Fruit fly (Drosophila melanogaster) whole organism, adult: ENCODE data around the gene Ugt302K1.

Experiments used
- CG5204 ChIP-seq: fragments of 200-800 bp; sonication (Bioruptor generic); optimal IDR thresholded peaks from 2 replicates; lab custom pipeline; 2016; ENCODE audit warnings: missing biosample characterization, missing genetic modification characterization
- CG7101 ChIP-seq: fragments of 200-800 bp; sonication (Bioruptor generic); optimal IDR thresholded peaks from 2 replicates; lab custom pipeline; 2018; ENCODE audit warnings: missing biosample characterization, mild to moderate bottlenecking, missing genetic modification characterization, moderate library complexity
- ovo ChIP-seq: fragments of 200-800 bp; sonication (Bioruptor generic); optimal IDR thresholded peaks from 2 replicates; lab custom pipeline; 2016; ENCODE audit warnings: missing biosample characterization, missing genetic modification characterization
- pad ChIP-seq: fragments of 200-800 bp; sonication (Bioruptor generic); optimal IDR thresholded peaks from 3 replicates; lab custom pipeline; 2017; ENCODE audit warnings: missing biosample characterization, missing genetic modification characterization, mild to moderate bottlenecking, moderate library complexity, missing genetic modification reagents

DNA sequence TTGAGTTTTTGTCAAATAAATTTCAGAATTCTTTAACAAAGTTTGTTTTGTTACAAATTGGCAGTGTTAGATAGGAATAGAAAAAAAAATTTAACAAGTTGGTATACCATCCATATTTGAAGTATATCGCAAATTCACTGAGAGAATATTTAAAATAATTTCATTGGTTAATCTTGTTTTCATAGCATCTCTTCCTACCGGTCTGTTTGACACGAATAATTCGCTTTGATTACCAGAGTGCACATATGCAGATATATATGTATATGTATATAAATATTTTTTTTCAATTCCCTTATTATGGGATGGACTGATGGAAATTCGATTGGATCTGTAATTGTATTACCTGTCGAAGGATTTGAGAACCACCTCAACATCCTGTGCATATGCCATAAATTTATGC, 38.0 kb downstream of the Ugt302K1 start, which contains the start of gene SdhCL:
- TF ChIP-seq pad (no peak), ovo (no peak), CG5204 (GFP tag; lab: Kevin White, UChicago) (no peak), CG7101 (tag; lab: Kevin White, UChicago) (no peak)
